Fruit fly (Drosophila melanogaster) whole organism, prepupa: ENCODE measurements around the gene Non3.

Source experiments
- CG10631 ChIP-seq: fragments of 200-800 bp; sonication (Bioruptor generic); optimal IDR thresholded peaks from 2 replicates; lab custom pipeline; 2016; ENCODE audit warnings: missing biosample characterization, missing genetic modification characterization
- CG15336 ChIP-seq: fragments of 200-800 bp; sonication (Bioruptor generic); IDR thresholded peaks from 2 replicates; pipeline ENCODE4 v1.3.6; 2022; ENCODE audit warnings: missing biosample characterization, missing genetic modification characterization
- CG1621 ChIP-seq: fragments of 200-800 bp; sonication (Bioruptor generic); optimal IDR thresholded peaks from 3 replicates; lab custom pipeline; 2018; ENCODE audit warnings: missing biosample characterization, mild to moderate bottlenecking, missing genetic modification characterization
- CG16779 ChIP-seq: fragments of 200-800 bp; sonication (Bioruptor generic); optimal IDR thresholded peaks from 3 replicates; lab custom pipeline; 2017; ENCODE audit warnings: missing biosample characterization, mild to moderate bottlenecking, missing genetic modification characterization
- CG3032 ChIP-seq: fragments of 200-800 bp; optimal IDR thresholded peaks from 2 replicates; lab custom pipeline; 2019; ENCODE audit warnings: missing biosample characterization, mild to moderate bottlenecking, missing genetic modification characterization, moderate library complexity
- CG32006 ChIP-seq: fragments of 200-800 bp; sonication (Bioruptor generic); optimal IDR thresholded peaks from 3 replicates; lab custom pipeline; 2017; ENCODE audit warnings: missing biosample characterization, mild to moderate bottlenecking, missing genetic modification characterization
- CG34406 ChIP-seq: fragments of 200-800 bp; sonication (Bioruptor generic); optimal IDR thresholded peaks from 3 replicates; lab custom pipeline; 2016; ENCODE audit warnings: missing biosample characterization, missing genetic modification characterization
- CG3919 ChIP-seq: fragments of 200-800 bp; sonication (Bioruptor generic); optimal IDR thresholded peaks from 3 replicates; lab custom pipeline; 2016; ENCODE audit warnings: missing biosample characterization, missing genetic modification characterization
- CG6276 ChIP-seq: fragments of 200-800 bp; sonication (Bioruptor generic); optimal IDR thresholded peaks from 2 replicates; lab custom pipeline; 2017; ENCODE audit warnings: missing biosample characterization, mild to moderate bottlenecking, missing genetic modification characterization
- CG6792 ChIP-seq: fragments of 200-800 bp; sonication (Bioruptor generic); optimal IDR thresholded peaks from 3 replicates; lab custom pipeline; 2016; ENCODE audit warnings: missing biosample characterization, missing genetic modification characterization
- CG6808 ChIP-seq: fragments of 200-800 bp; sonication (Bioruptor generic); optimal IDR thresholded peaks from 3 replicates; lab custom pipeline; 2017; ENCODE audit warnings: missing biosample characterization, missing genetic modification characterization, mild to moderate bottlenecking, moderate library complexity, missing genetic modification reagents
- CG6854 ChIP-seq: fragments of 200-800 bp; sonication (Bioruptor generic); optimal IDR thresholded peaks from 2 replicates; lab custom pipeline; 2017; ENCODE audit warnings: missing biosample characterization, mild to moderate bottlenecking, missing genetic modification characterization
- CG7368 ChIP-seq: fragments of 200-800 bp; sonication (Bioruptor generic); optimal IDR thresholded peaks from 3 replicates; lab custom pipeline; 2016; ENCODE audit warnings: missing biosample characterization, missing genetic modification characterization
- CG8119 ChIP-seq: fragments of 200-800 bp; sonication (Bioruptor generic); IDR thresholded peaks from 3 replicates; pipeline ENCODE4 v1.3.6; 2022; ENCODE audit warnings: missing biosample characterization, missing genetic modification characterization
- CG8632 ChIP-seq: fragments of 200-800 bp; sonication (Bioruptor generic); optimal IDR thresholded peaks from 3 replicates; lab custom pipeline; 2016; ENCODE audit warnings: missing biosample characterization, missing genetic modification characterization
- Eip78C ChIP-seq: fragments of 200-800 bp; sonication (Bioruptor generic); peaks from one replicate; lab custom pipeline; 2016; ENCODE audit warnings: missing biosample characterization, missing genetic modification characterization
- Ets96B ChIP-seq: fragments of 200-800 bp; optimal IDR thresholded peaks from 2 replicates; lab custom pipeline; 2019; ENCODE audit warnings: missing biosample characterization, mild to moderate bottlenecking, missing genetic modification characterization, moderate library complexity
- Lpt ChIP-seq: fragments of 200-800 bp; sonication (Bioruptor generic); optimal IDR thresholded peaks from 3 replicates; lab custom pipeline; 2016; ENCODE audit warnings: missing biosample characterization, missing genetic modification characterization
- Met ChIP-seq: fragments of 200-800 bp; sonication (Bioruptor generic); optimal IDR thresholded peaks from 3 replicates; lab custom pipeline; 2016; ENCODE audit warnings: missing biosample characterization, missing genetic modification characterization
- OdsH ChIP-seq: fragments of 200-800 bp; sonication (Bioruptor generic); optimal IDR thresholded peaks from 3 replicates; lab custom pipeline; 2016; ENCODE audit warnings: missing biosample characterization, missing genetic modification characterization
- Smox ChIP-seq: fragments of 200-800 bp; sonication (Bioruptor generic); optimal IDR thresholded peaks from 3 replicates; lab custom pipeline; 2016; ENCODE audit warnings: missing biosample characterization, missing genetic modification characterization
- Sox102F ChIP-seq: fragments of 200-800 bp; sonication (Bioruptor generic); optimal IDR thresholded peaks from 2 replicates; lab custom pipeline; 2016; ENCODE audit warnings: missing biosample characterization, mild to moderate bottlenecking, missing genetic modification characterization
- Sox14 ChIP-seq: fragments of 200-800 bp; sonication (Bioruptor generic); optimal IDR thresholded peaks from 3 replicates; lab custom pipeline; 2016; ENCODE audit warnings: missing biosample characterization, missing genetic modification characterization
- acj6 ChIP-seq: fragments of 200-800 bp; sonication (Bioruptor generic); optimal IDR thresholded peaks from 3 replicates; lab custom pipeline; 2016; ENCODE audit warnings: missing biosample characterization, missing genetic modification characterization
- dac ChIP-seq: fragments of 200-800 bp; sonication (Bioruptor generic); optimal IDR thresholded peaks from 2 replicates; lab custom pipeline; 2017; ENCODE audit warnings: missing biosample characterization, mild to moderate bottlenecking, missing genetic modification characterization
- esn ChIP-seq: fragments of 200-800 bp; sonication (Bioruptor generic); optimal IDR thresholded peaks from 2 replicates; lab custom pipeline; 2016; ENCODE audit warnings: missing biosample characterization, mild to moderate bottlenecking, missing genetic modification characterization, moderate library complexity
- fd59A ChIP-seq: fragments of 200-800 bp; sonication (Bioruptor generic); optimal IDR thresholded peaks from 2 replicates; lab custom pipeline; 2017; ENCODE audit warnings: missing biosample characterization, mild to moderate bottlenecking, missing genetic modification characterization, missing genetic modification reagents
- fd85E ChIP-seq: fragments of 200-800 bp; sonication (Bioruptor generic); optimal IDR thresholded peaks from 3 replicates; lab custom pipeline; 2016; ENCODE audit warnings: missing biosample characterization, missing genetic modification characterization
- fkh ChIP-seq: fragments of 200-800 bp; sonication (Bioruptor generic); optimal IDR thresholded peaks from 3 replicates; lab custom pipeline; 2017; ENCODE audit warnings: missing biosample characterization, mild to moderate bottlenecking, missing genetic modification characterization, moderate library complexity
- lz ChIP-seq: fragments of 200-800 bp; sonication (Bioruptor generic); optimal IDR thresholded peaks from 3 replicates; lab custom pipeline; 2016; ENCODE audit warnings: missing biosample characterization, missing genetic modification characterization
- salr ChIP-seq, 2 experiments: fragments of 200-800 bp; sonication (Bioruptor generic); optimal IDR thresholded peaks; 3 replicates each; lab custom pipeline; 2016 to 2018; ENCODE audit warnings: missing biosample characterization in 2 of 2, missing genetic modification characterization in 2 of 2, mild to moderate bottlenecking in 1 of 2
- spab ChIP-seq: fragments of 200-800 bp; sonication (Bioruptor generic); optimal IDR thresholded peaks from 2 replicates; lab custom pipeline; 2017; ENCODE audit warnings: missing biosample characterization, mild to moderate bottlenecking, missing genetic modification characterization, missing genetic modification reagents
- ss ChIP-seq, 2 experiments: fragments of 200-800 bp; sonication (Bioruptor generic); optimal IDR thresholded peaks; 2 replicates in 1 of 2; 3 replicates in 1 of 2; lab custom pipeline; 2017 to 2018; ENCODE audit warnings: mild to moderate bottlenecking in 2 of 2, missing biosample characterization in 2 of 2, missing genetic modification characterization in 2 of 2, moderate library complexity in 1 of 2

The Non3 gene

DNA sequence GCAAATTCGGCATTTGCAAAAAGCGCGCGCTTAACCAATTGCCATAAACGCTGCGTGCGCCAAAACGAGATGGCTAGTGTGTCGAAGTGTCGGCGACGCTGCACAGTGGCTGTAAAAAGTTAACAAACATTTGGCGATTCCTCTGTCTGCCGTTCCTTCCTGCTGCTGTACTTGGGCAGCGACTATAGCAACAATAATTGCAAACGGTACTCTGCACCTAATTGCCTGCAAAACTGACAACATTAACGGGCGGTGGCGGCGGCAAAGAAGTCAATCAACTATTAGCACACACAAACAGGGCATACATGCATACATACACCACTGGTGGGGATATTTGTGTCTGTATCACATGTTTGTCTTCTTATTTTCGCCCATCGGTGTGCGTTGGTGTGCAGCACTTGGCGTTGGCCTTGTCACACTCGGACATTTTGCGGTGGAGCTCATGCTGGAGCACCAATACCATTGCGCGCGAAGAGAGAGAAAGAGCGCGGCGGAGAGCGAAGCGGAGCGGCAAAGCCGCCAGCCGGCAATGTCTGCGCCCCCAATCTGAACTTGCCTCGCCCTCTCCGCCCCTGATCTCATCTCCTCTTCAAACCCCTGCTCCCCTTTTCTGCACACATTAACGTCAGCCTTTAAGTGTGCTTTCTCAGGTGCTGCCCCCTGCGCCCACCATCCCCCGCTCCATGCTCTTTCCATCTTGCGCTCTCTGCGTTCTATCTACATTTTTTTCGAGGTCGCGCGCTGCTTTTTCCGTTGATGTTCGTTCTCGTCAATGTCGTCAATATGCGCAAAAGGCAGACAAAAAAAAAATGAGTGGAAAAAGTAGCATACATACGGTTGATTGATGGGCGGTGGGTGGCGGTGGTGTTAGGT lies 20.9 kb downstream of the Non3 start (continued):
- TF ChIP-seq dac (GFP tag; lab: Kevin White, UChicago), result no peak
- no peak for TF ChIP-seq CG32006 (GFP tag; lab: Kevin White, UChicago)
- TF ChIP-seq Ets96B, result no peak
- peak; percentile 32 for TF ChIP-seq Sox14
- TF ChIP-seq Smox (GFP tag; lab: Kevin White, UChicago), result no peak
- no peak for TF ChIP-seq lz (GFP tag; lab: Kevin White, UChicago)
- TF ChIP-seq CG8119 (GFP tag; lab: Robert Waterston, UW), result peak; percentile 19; the same call in 2 of the 3 replicates
- no peak for TF ChIP-seq CG6808 (GFP tag; lab: Kevin White, UChicago)
- TF ChIP-seq CG10631 (GFP tag; lab: Kevin White, UChicago), result no peak
- peak; percentile 79 for TF ChIP-seq Lpt (GFP tag; lab: Kevin White, UChicago)
- no peak for TF ChIP-seq CG16779 (tag; lab: Kevin White, UChicago)
- TF ChIP-seq CG3032 (tag; lab: Kevin White, UChicago), result no peak
- no peak for TF ChIP-seq CG34406 (GFP tag; lab: Kevin White, UChicago)
- TF ChIP-seq CG3919 (GFP tag; lab: Kevin White, UChicago), result no peak
- no peak for TF ChIP-seq CG6276 (GFP tag; lab: Kevin White, UChicago)
- TF ChIP-seq fd85E, result no peak
- TF ChIP-seq acj6 (GFP tag; lab: Kevin White, UChicago), result no peak
- no peak for TF ChIP-seq spab (GFP tag; lab: Kevin White, UChicago)
- TF ChIP-seq CG7368 (GFP tag; lab: Kevin White, UChicago), result no peak
- TF ChIP-seq CG6792, result peak; percentile 13
- no peak for TF ChIP-seq CG15336 (GFP tag; lab: Robert Waterston, UW)
- no peak for TF ChIP-seq CG8632 (GFP tag; lab: Kevin White, UChicago)
- no peak for TF ChIP-seq Sox102F (GFP tag; lab: Kevin White, UChicago)

DNA sequence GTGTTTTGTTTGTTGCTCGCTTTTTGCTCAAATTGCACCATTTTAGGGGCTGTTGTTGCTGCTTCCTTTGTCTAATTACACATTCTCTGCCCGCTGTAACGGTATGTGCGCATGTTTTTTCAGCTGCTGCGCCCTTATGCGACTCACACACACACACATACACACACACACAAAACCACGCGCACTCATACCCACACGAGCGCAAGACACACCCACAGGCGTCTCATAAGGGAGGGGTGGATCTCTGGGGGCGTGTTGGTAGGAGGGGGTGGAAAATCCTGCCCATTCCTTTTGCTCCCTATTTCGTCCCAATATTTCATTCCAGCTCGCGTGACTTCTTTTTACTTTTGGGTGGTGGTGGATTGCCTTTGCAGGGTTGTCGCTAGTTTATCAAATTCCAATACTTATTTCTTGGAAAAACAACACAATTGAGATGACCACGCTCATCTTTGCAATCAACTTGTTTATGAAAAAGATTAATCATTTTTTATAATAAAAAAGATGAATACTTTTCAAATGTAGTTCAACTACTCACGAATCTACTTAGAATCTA lies 21.6 kb downstream of the Non3 start:
- TF ChIP-seq CG3032 (tag; lab: Kevin White, UChicago), result no peak
- TF ChIP-seq fkh, result no peak
- TF ChIP-seq salr (GFP tag; optimal IDR thresholded peaks at IDR 0.05; lab: Kevin White, UChicago), result no peak
- TF ChIP-seq ss (GFP tag; optimal IDR thresholded peaks at IDR 0.05; lab: Kevin White, UChicago), result peak in 1 of 2 experiments; percentile 0
- no peak for TF ChIP-seq Lpt (GFP tag; lab: Kevin White, UChicago)
- no peak for TF ChIP-seq CG6854 (GFP tag; lab: Kevin White, UChicago)
- no peak for TF ChIP-seq CG3919 (GFP tag; lab: Kevin White, UChicago)
- TF ChIP-seq Met (GFP tag; lab: Kevin White, UChicago), result no peak
- TF ChIP-seq, all 60 proteins: peak for 1

DNA sequence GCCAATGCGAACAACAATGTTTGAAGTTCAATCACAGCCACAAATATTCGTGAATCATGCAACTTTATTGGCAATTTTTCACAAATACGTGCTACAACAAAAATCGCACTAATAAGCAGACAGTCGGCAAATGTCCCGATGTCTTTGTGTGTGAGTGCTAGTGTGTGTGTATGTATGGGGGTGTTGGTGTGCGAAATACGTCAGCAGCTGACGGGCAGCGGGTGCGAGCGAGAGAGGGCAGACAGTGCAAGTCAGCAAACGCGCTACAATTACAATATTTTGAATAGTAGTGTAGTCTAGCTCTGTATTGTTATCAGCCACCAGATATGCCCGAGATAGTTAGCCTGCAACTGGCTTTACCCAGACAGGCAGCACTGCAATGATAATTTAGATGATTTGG lies 22.5 kb downstream of the Non3 start:
- TF ChIP-seq spab (GFP tag; lab: Kevin White, UChicago) (no peak), CG1621 (tag; lab: Kevin White, UChicago) (no peak), Lpt (GFP tag; lab: Kevin White, UChicago) (no peak), Eip78C (GFP tag; lab: Kevin White, UChicago) (no peak), Ets96B (no peak), CG3919 (GFP tag; lab: Kevin White, UChicago) (no peak), CG7368 (GFP tag; lab: Kevin White, UChicago) (no peak), esn (GFP tag; lab: Kevin White, UChicago) (no peak), fd59A (no peak), Smox (GFP tag; lab: Kevin White, UChicago) (no peak), OdsH (GFP tag; lab: Kevin White, UChicago) (no peak)
- TF ChIP-seq, all 60 proteins: peak for 0
